Fruit fly (Drosophila melanogaster) whole organism, adult: Measurements from ENCODE around the gene CG7025.

Source experiments
- CG11617 ChIP-seq: fragments of 200-800 bp; sonication (Bioruptor generic); optimal IDR thresholded peaks from 2 replicates; lab custom pipeline; 2017; ENCODE audit warnings: mild to moderate bottlenecking, missing biosample characterization, missing genetic modification reagents, missing genetic modification characterization
- CG12768 ChIP-seq: fragments of 200-800 bp; sonication (Bioruptor generic); optimal IDR thresholded peaks from 2 replicates; lab custom pipeline; 2017; ENCODE audit warnings: missing biosample characterization, missing genetic modification characterization, mild to moderate bottlenecking, moderate library complexity, missing genetic modification reagents
- CG14711 ChIP-seq: fragments of 200-800 bp; sonication (Bioruptor generic); optimal IDR thresholded peaks from 2 replicates; lab custom pipeline; 2018; ENCODE audit warnings: missing biosample characterization, mild to moderate bottlenecking, missing genetic modification characterization, moderate library complexity
- CG1620 ChIP-seq: fragments of 200-800 bp; sonication (Bioruptor generic); optimal IDR thresholded peaks from 2 replicates; lab custom pipeline; 2016; ENCODE audit warnings: missing biosample characterization, missing genetic modification characterization
- CG33017 ChIP-seq: fragments of 200-800 bp; sonication (Bioruptor generic); optimal IDR thresholded peaks from 2 replicates; lab custom pipeline; 2018; ENCODE audit warnings: missing biosample characterization, mild to moderate bottlenecking, missing genetic modification characterization, moderate library complexity
- CG5204 ChIP-seq: fragments of 200-800 bp; sonication (Bioruptor generic); optimal IDR thresholded peaks from 2 replicates; lab custom pipeline; 2016; ENCODE audit warnings: missing biosample characterization, missing genetic modification characterization
- CG7045 ChIP-seq: fragments of 200-800 bp; sonication (Bioruptor generic); optimal IDR thresholded peaks from 2 replicates; lab custom pipeline; 2017; ENCODE audit warnings: missing biosample characterization, mild to moderate bottlenecking, missing genetic modification characterization
- CG7101 ChIP-seq: fragments of 200-800 bp; sonication (Bioruptor generic); optimal IDR thresholded peaks from 2 replicates; lab custom pipeline; 2018; ENCODE audit warnings: missing biosample characterization, mild to moderate bottlenecking, missing genetic modification characterization, moderate library complexity
- Clk ChIP-seq: fragments of 200-800 bp; sonication (Bioruptor generic); optimal IDR thresholded peaks from 2 replicates; lab custom pipeline; 2017; ENCODE audit warnings: missing biosample characterization, missing genetic modification characterization
- Crg-1 ChIP-seq: fragments of 200-800 bp; sonication (Bioruptor generic); optimal IDR thresholded peaks from 2 replicates; lab custom pipeline; 2016; ENCODE audit warnings: missing biosample characterization, missing genetic modification characterization
- Hr96 ChIP-seq: fragments of 200-800 bp; sonication (Bioruptor generic); optimal IDR thresholded peaks from 2 replicates; lab custom pipeline; 2016; ENCODE audit warnings: missing biosample characterization, missing genetic modification characterization
- Mnt ChIP-seq: fragments of 200-800 bp; sonication (Bioruptor generic); optimal IDR thresholded peaks from 2 replicates; lab custom pipeline; 2016; ENCODE audit warnings: missing biosample characterization, mild to moderate bottlenecking, missing genetic modification characterization
- bab1 ChIP-seq: fragments of 200-800 bp; sonication (Bioruptor generic); optimal IDR thresholded peaks from 3 replicates; lab custom pipeline; 2019; ENCODE audit warnings: missing biosample characterization, mild to moderate bottlenecking, missing genetic modification characterization, moderate library complexity
- cic ChIP-seq: fragments of 200-800 bp; sonication (Bioruptor generic); optimal IDR thresholded peaks from 2 replicates; lab custom pipeline; 2017; ENCODE audit warnings: missing biosample characterization, mild to moderate bottlenecking, missing genetic modification characterization, moderate library complexity
- cnc ChIP-seq, 2 experiments: fragments of >200 bp; optimal IDR thresholded peaks; 2 replicates each; lab custom pipeline; 2017
- kay ChIP-seq: fragments of 200-800 bp; sonication (Bioruptor generic); peaks from one replicate; lab custom pipeline; 2016; ENCODE audit warnings: missing biosample characterization, missing genetic modification characterization, borderline replicate concordance
- ovo ChIP-seq: fragments of 200-800 bp; sonication (Bioruptor generic); optimal IDR thresholded peaks from 2 replicates; lab custom pipeline; 2016; ENCODE audit warnings: missing biosample characterization, missing genetic modification characterization
- pad ChIP-seq: fragments of 200-800 bp; sonication (Bioruptor generic); optimal IDR thresholded peaks from 3 replicates; lab custom pipeline; 2017; ENCODE audit warnings: missing biosample characterization, missing genetic modification characterization, mild to moderate bottlenecking, moderate library complexity, missing genetic modification reagents
- tj ChIP-seq: fragments of 200-800 bp; sonication (Bioruptor generic); optimal IDR thresholded peaks from 3 replicates; lab custom pipeline; 2017; ENCODE audit warnings: missing biosample characterization, mild to moderate bottlenecking, missing genetic modification characterization, moderate library complexity
- toe ChIP-seq: fragments of 200-800 bp; sonication (Bioruptor generic); optimal IDR thresholded peaks from 2 replicates; lab custom pipeline; 2016; ENCODE audit warnings: missing biosample characterization, missing genetic modification characterization

The CG7025 gene

dm6 chr2L:7716545-7716944 is 24.1 kb upstream of the CG7025 start, which contains the start of gene CG33296:
Gene CG33296 (minus strand): TSS chr2L:7716645.
- TF ChIP-seq pad (no peak), CG14711 (no peak), CG11617 (GFP tag; lab: Kevin White, UChicago) (no peak), CG7045 (GFP tag; lab: Kevin White, UChicago) (no peak), Hr96 (GFP tag; lab: Kevin White, UChicago) (no peak), CG5204 (no peak), cnc (optimal IDR thresholded peaks at IDR 0.05; lab: Kevin White, UChicago) (no peak), CG12768 (no peak), CG1620 (no peak), Mnt (GFP tag; lab: Kevin White, UChicago) (no peak), toe (GFP tag; lab: Kevin White, UChicago) (no peak)

dm6 chr2L:7711034-7711685 is 18.7 kb upstream of the CG7025 start:
- TF ChIP-seq toe (GFP tag; lab: Kevin White, UChicago) (no peak), CG33017 (tag; lab: Kevin White, UChicago) (no peak), bab1 (GFP tag; lab: Kevin White, UChicago) (no peak), CG7045 (GFP tag; lab: Kevin White, UChicago) (no peak), Hr96 (GFP tag; lab: Kevin White, UChicago) (no peak), CG1620 (no peak), CG7101 (tag; lab: Kevin White, UChicago) (no peak), tj (no peak), CG11617 (GFP tag; lab: Kevin White, UChicago) (no peak), Clk (GFP tag; lab: Kevin White, UChicago) (no peak), cic (GFP tag; lab: Kevin White, UChicago) (no peak), Crg-1 (GFP tag; lab: Kevin White, UChicago) (no peak), CG12768 (no peak), Mnt (GFP tag; lab: Kevin White, UChicago) (no peak), cnc (optimal IDR thresholded peaks at IDR 0.05; lab: Kevin White, UChicago) (no peak), ovo (GFP tag; lab: Kevin White, UChicago) (no peak), pad (no peak)

dm6 chr2L:7710580-7710979 is 18.1 kb upstream of the CG7025 start, which contains the start of gene Ntl:
Gene Ntl (plus strand): TSS chr2L:7710880.
- TF ChIP-seq pad = no peak
- TF ChIP-seq bab1 (GFP tag; lab: Kevin White, UChicago) = no peak

dm6 chr2L:7703534-7703933 is 11.1 kb upstream of the CG7025 start:
- TF ChIP-seq kay (GFP tag; lab: Kevin White, UChicago) (peak; percentile 24), CG33017 (tag; lab: Kevin White, UChicago) (no peak)

- TF ChIP-seq CG1620 (no peak), ovo (GFP tag; lab: Kevin White, UChicago) (no peak), bab1 (GFP tag; lab: Kevin White, UChicago) (peak; percentile 73), CG11617 (GFP tag; lab: Kevin White, UChicago) (no peak), Crg-1 (GFP tag; lab: Kevin White, UChicago) (no peak), toe (GFP tag; lab: Kevin White, UChicago) (peak; percentile 58), CG7045 (GFP tag; lab: Kevin White, UChicago) (peak; percentile 56), Mnt (GFP tag; lab: Kevin White, UChicago) (no peak), CG5204 (peak; percentile 6), Hr96 (GFP tag; lab: Kevin White, UChicago) (peak; percentile 7), CG7101 (tag; lab: Kevin White, UChicago) (peak; percentile 40), cnc (optimal IDR thresholded peaks at IDR 0.05; lab: Kevin White, UChicago) (no peak), CG14711 (peak; percentile 59), cic (GFP tag; lab: Kevin White, UChicago) (no peak), CG12768 (no peak), kay (GFP tag; lab: Kevin White, UChicago) (peak; percentile 72), tj (no peak), pad (peak; percentile 28), CG33017 (tag; lab: Kevin White, UChicago) (peak; percentile 26), Clk (GFP tag; lab: Kevin White, UChicago) (no peak)
Measured at dm6 chr2L:7702383-7703188, 10.1 kb upstream of the CG7025 start, which contains the start of gene Tep3. Gene Tep3 (plus strand): TSS chr2L:7702805.

dm6 chr2L:7701417-7701816 is 8.9 kb upstream of the CG7025 start, which contains the start of gene Tep2:
Gene Tep2 (minus strand): TSS chr2L:7701601.
- TF ChIP-seq bab1 (GFP tag; lab: Kevin White, UChicago) (peak; percentile 9), kay (GFP tag; lab: Kevin White, UChicago) (no peak), CG11617 (GFP tag; lab: Kevin White, UChicago) (no peak), CG7045 (GFP tag; lab: Kevin White, UChicago) (no peak), cnc (optimal IDR thresholded peaks at IDR 0.05; lab: Kevin White, UChicago) (no peak), CG5204 (no peak), toe (GFP tag; lab: Kevin White, UChicago) (no peak), CG12768 (no peak), tj (peak; percentile 6), pad (no peak), cic (GFP tag; lab: Kevin White, UChicago) (peak; percentile 9), CG33017 (tag; lab: Kevin White, UChicago) (no peak), CG7101 (tag; lab: Kevin White, UChicago) (no peak), Clk (GFP tag; lab: Kevin White, UChicago) (no peak), Hr96 (GFP tag; lab: Kevin White, UChicago) (no peak), Mnt (GFP tag; lab: Kevin White, UChicago) (no peak), CG14711 (no peak), Crg-1 (GFP tag; lab: Kevin White, UChicago) (no peak), CG1620 (no peak), ovo (GFP tag; lab: Kevin White, UChicago) (no peak)
